Worm (Caenorhabditis elegans) whole organism, L1 larva: Measurements from ENCODE around the gene nduf-9.
A peak's percentile ranks its signal among the peaks of the same experiment; 100 is the strongest.

ENCODE experiments used
- C04F5.9 ChIP-seq: sonication (generic microtip); optimal IDR thresholded peaks from 2 replicates; lab custom pipeline; 2016; ENCODE audit warnings: missing genetic modification characterization, missing compliant biosample characterization
- C34B4.2 ChIP-seq: sonication (generic microtip); optimal IDR thresholded peaks from 2 replicates; lab custom pipeline; 2017; ENCODE audit warnings: mild to moderate bottlenecking, missing genetic modification characterization, missing compliant biosample characterization
- F16B12.6 ChIP-seq: fragments of 150-350 bp; optimal IDR thresholded peaks from 2 replicates; lab custom pipeline; 2014; ENCODE audit warnings: missing biosample characterization, missing genetic modification characterization
- aha-1 ChIP-seq: fragments of 150-350 bp; optimal IDR thresholded peaks from 2 replicates; lab custom pipeline; 2014; ENCODE audit warnings: missing biosample characterization, missing genetic modification characterization
- alr-1 ChIP-seq: fragments of 200-800 bp; sonication (Bioruptor generic); optimal IDR thresholded peaks from 2 replicates; lab custom pipeline; 2018; ENCODE audit warnings: borderline replicate concordance, mild to moderate bottlenecking, missing genetic modification characterization, missing compliant biosample characterization
- ama-1 ChIP-seq: fragments of 150-350 bp; optimal IDR thresholded peaks from 2 replicates; lab custom pipeline; 2014
- ceh-63 ChIP-seq: fragments of 200-800 bp; sonication (Bioruptor generic); optimal IDR thresholded peaks from 2 replicates; lab custom pipeline; 2018; ENCODE audit warnings: mild to moderate bottlenecking, missing genetic modification characterization, missing compliant biosample characterization
- ceh-8 ChIP-seq: fragments of 200-800 bp; sonication (Bioruptor generic); optimal IDR thresholded peaks from 2 replicates; lab custom pipeline; 2018; ENCODE audit warnings: mild to moderate bottlenecking, missing genetic modification characterization, moderate library complexity, missing compliant biosample characterization
- ces-1 ChIP-seq: fragments of 150-350 bp; optimal IDR thresholded peaks from 2 replicates; lab custom pipeline; 2014; ENCODE audit warnings: missing biosample characterization, missing genetic modification reagents, missing genetic modification characterization
- dpl-1 ChIP-seq, 3 experiments: fragments of 150-350 bp in 2 of 3; sonication (generic microtip) in 1 of 3; optimal IDR thresholded peaks; 2 replicates each; lab custom pipeline; 2014 to 2017; ENCODE audit warnings: missing biosample characterization in 3 of 3, missing genetic modification characterization in 3 of 3, missing genetic modification reagents in 3 of 3
- elt-2 ChIP-seq: sonication (generic microtip); optimal IDR thresholded peaks from 2 replicates; lab custom pipeline; 2016; ENCODE audit warnings: missing genetic modification characterization, mild to moderate bottlenecking, inconsistent platforms, missing compliant biosample characterization, missing genetic modification reagents
- elt-3 ChIP-seq, 6 experiments: fragments of 150-350 bp in 1 of 6; sonication (generic microtip); optimal IDR thresholded peaks; 2 replicates each; lab custom pipeline; 2017 to 2018; ENCODE audit warnings: missing biosample characterization in 6 of 6, missing genetic modification characterization in 6 of 6, inconsistent platforms in 1 of 6
- fkh-10 ChIP-seq: sonication (generic microtip); optimal IDR thresholded peaks from 2 replicates; lab custom pipeline; 2017; ENCODE audit warnings: missing biosample characterization, missing genetic modification reagents, missing genetic modification characterization
- fos-1 ChIP-seq: fragments of 150-350 bp; optimal IDR thresholded peaks from 2 replicates; lab custom pipeline; 2014; ENCODE audit warnings: missing biosample characterization, missing genetic modification characterization
- grh-1 ChIP-seq: fragments of 200-800 bp; sonication (Bioruptor generic); IDR thresholded peaks from 2 replicates; pipeline ENCODE4 v1.3.6; 2022; ENCODE audit warnings: missing genetic modification reagents, missing genetic modification characterization, missing compliant biosample characterization
- hlh-4 ChIP-seq: sonication (generic microtip); optimal IDR thresholded peaks from 2 replicates; lab custom pipeline; 2016; ENCODE audit warnings: mild to moderate bottlenecking, missing genetic modification characterization, missing compliant biosample characterization
- isw-1 ChIP-seq: fragments of 200-800 bp; sonication (Bioruptor generic); IDR thresholded peaks from 2 replicates; pipeline ENCODE4 v1.3.6; 2022; ENCODE audit warnings: missing genetic modification characterization, missing compliant biosample characterization
- jun-1 ChIP-seq: fragments of 150-350 bp; optimal IDR thresholded peaks from 2 replicates; lab custom pipeline; 2014; ENCODE audit warnings: missing biosample characterization, missing genetic modification reagents, missing genetic modification characterization
- lin-13 ChIP-seq: fragments of 150-350 bp; optimal IDR thresholded peaks from 2 replicates; lab custom pipeline; 2014; ENCODE audit warnings: missing biosample characterization, missing genetic modification reagents, missing genetic modification characterization
- lin-14 ChIP-seq: fragments of 200-800 bp; sonication (Bioruptor generic); optimal IDR thresholded peaks from 2 replicates; lab custom pipeline; 2018; ENCODE audit warnings: mild to moderate bottlenecking, missing genetic modification characterization, moderate library complexity, missing compliant biosample characterization
- lin-15B ChIP-seq: fragments of 150-350 bp; sonication (generic microtip); optimal IDR thresholded peaks from 3 replicates; lab custom pipeline; 2014; ENCODE audit warnings: missing biosample characterization, missing genetic modification characterization
- lsy-2 ChIP-seq, 2 experiments: fragments of 150-350 bp; optimal IDR thresholded peaks; 2 replicates each; lab custom pipeline; 2014; ENCODE audit warnings: missing biosample characterization in 2 of 2, missing genetic modification characterization in 2 of 2
- mdl-1 ChIP-seq, 2 experiments: fragments of 150-350 bp; optimal IDR thresholded peaks; 2 replicates each; lab custom pipeline; 2014 to 2017; ENCODE audit warnings: missing biosample characterization in 2 of 2, missing genetic modification characterization in 2 of 2, inconsistent platforms in 1 of 2
- nhr-11 ChIP-seq: fragments of 150-350 bp; optimal IDR thresholded peaks from 2 replicates; lab custom pipeline; 2014; ENCODE audit warnings: missing biosample characterization, missing genetic modification characterization
- nhr-19 ChIP-seq: fragments of 200-800 bp; sonication (Bioruptor generic); conservative IDR thresholded peaks from 2 replicates; pipeline ENCODE4 v1.3.6; 2022; ENCODE audit warnings: missing genetic modification characterization, missing compliant biosample characterization
- nhr-237 ChIP-seq: fragments of 150-350 bp; optimal IDR thresholded peaks from 2 replicates; lab custom pipeline; 2014; ENCODE audit warnings: missing biosample characterization, missing genetic modification characterization
- nhr-47 ChIP-seq: sonication (generic microtip); optimal IDR thresholded peaks from 2 replicates; lab custom pipeline; 2016; ENCODE audit warnings: mild to moderate bottlenecking, missing genetic modification characterization, moderate library complexity, missing compliant biosample characterization
- nhr-85 ChIP-seq: sonication (generic microtip); peaks from one replicate; lab custom pipeline; 2016; ENCODE audit warnings: missing genetic modification characterization, inconsistent platforms, missing compliant biosample characterization
- pqm-1 ChIP-seq: sonication (generic microtip); optimal IDR thresholded peaks from 3 replicates; lab custom pipeline; 2017; ENCODE audit warnings: missing biosample characterization, missing genetic modification characterization
- rnt-1 ChIP-seq: sonication (generic microtip); optimal IDR thresholded peaks from 2 replicates; lab custom pipeline; 2016; ENCODE audit warnings: mild to moderate bottlenecking, missing genetic modification characterization, moderate library complexity, missing compliant biosample characterization
- skn-1 ChIP-seq: fragments of 150-350 bp; optimal IDR thresholded peaks from 2 replicates; lab custom pipeline; 2014; ENCODE audit warnings: missing biosample characterization, missing genetic modification characterization
- snpc-4 ChIP-seq: fragments of 150-350 bp; optimal IDR thresholded peaks from 2 replicates; lab custom pipeline; 2014; ENCODE audit warnings: missing biosample characterization, missing genetic modification characterization
- snu-23 ChIP-seq: sonication (generic microtip); optimal IDR thresholded peaks from 2 replicates; lab custom pipeline; 2016; ENCODE audit warnings: missing genetic modification characterization, missing compliant biosample characterization
- sox-4 ChIP-seq: sonication (generic microtip); optimal IDR thresholded peaks from 2 replicates; lab custom pipeline; 2016; ENCODE audit warnings: missing genetic modification characterization, missing compliant biosample characterization
- sptf-1 ChIP-seq: fragments of 150-350 bp; optimal IDR thresholded peaks from 2 replicates; lab custom pipeline; 2014; ENCODE audit warnings: missing biosample characterization, missing genetic modification characterization
- swsn-7 ChIP-seq: sonication (generic microtip); optimal IDR thresholded peaks from 2 replicates; lab custom pipeline; 2016; ENCODE audit warnings: missing genetic modification characterization, missing compliant biosample characterization
- tbx-2 ChIP-seq: sonication (generic microtip); optimal IDR thresholded peaks from 2 replicates; lab custom pipeline; 2016; ENCODE audit warnings: missing genetic modification characterization, missing compliant biosample characterization
- unc-130 ChIP-seq: fragments of 150-350 bp; optimal IDR thresholded peaks from 2 replicates; lab custom pipeline; 2017; ENCODE audit warnings: missing biosample characterization, missing genetic modification characterization, inconsistent platforms
- vab-15 ChIP-seq: sonication (generic microtip); optimal IDR thresholded peaks from 2 replicates; lab custom pipeline; 2017; ENCODE audit warnings: missing genotype, mild to moderate bottlenecking, missing genetic modification characterization, missing compliant biosample characterization
- zag-1 ChIP-seq: fragments of 150-350 bp; optimal IDR thresholded peaks from 2 replicates; lab custom pipeline; 2014; ENCODE audit warnings: missing biosample characterization, missing genetic modification characterization
- ztf-11 ChIP-seq, 2 experiments: sonication (generic microtip); optimal IDR thresholded peaks; 2 replicates each; lab custom pipeline; 2016 to 2017; ENCODE audit warnings: missing genetic modification characterization in 2 of 2, missing biosample characterization in 1 of 2, missing compliant biosample characterization in 1 of 2

The nduf-9 gene

ce11 chrIII:3232650-3233152, 15.7 kb downstream of the nduf-9 start, which contains the start of gene Y53G8AL.1:
Gene Y53G8AL.1 (plus strand): TSS chrIII:3233102.
- TF ChIP-seq nhr-11 (tag; lab: Kevin White, UChicago) (no peak), elt-2 (tag; lab: Kevin White, UChicago) (no peak), hlh-4 (no peak), pqm-1 (tag; lab: Kevin White, UChicago) (no peak), snpc-4 (tag; lab: Kevin White, UChicago) (no peak), unc-130 (tag; lab: Kevin White, UChicago) (no peak), skn-1 (tag; lab: Kevin White, UChicago) (no peak), nhr-237 (tag; lab: Kevin White, UChicago) (no peak), jun-1 (tag; lab: Kevin White, UChicago) (no peak), ztf-11 (tag; optimal IDR thresholded peaks at IDR 0.05; lab: Kevin White, UChicago) (no peak), zag-1 (tag; lab: Kevin White, UChicago) (no peak), sptf-1 (tag; lab: Kevin White, UChicago) (no peak), F16B12.6 (tag; lab: Kevin White, UChicago) (no peak), snu-23 (GFP tag; lab: Kevin White, UChicago) (no peak), ceh-63 (GFP tag; lab: Kevin White, UChicago) (no peak)

DNA sequence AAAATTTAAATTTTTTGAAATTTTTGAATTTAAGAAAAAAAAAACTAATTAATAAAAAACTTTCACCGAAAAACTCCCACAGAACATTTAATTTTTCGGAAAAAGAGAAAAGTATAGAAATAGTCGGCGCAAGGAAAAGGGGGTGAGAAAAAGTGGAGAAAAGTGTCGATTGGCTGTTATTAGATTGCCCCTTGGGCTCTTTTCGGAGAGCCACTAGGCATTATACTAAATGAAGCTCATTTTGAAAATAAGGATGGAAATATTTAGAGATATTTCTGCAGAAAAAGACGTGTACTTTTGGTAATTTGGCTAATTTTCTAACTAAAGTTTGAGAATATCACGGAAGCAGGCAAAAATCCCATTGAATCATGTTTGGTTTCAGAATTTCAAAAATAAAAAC, 24.3 kb downstream of the nduf-9 start:
- no peak for TF ChIP-seq zag-1 (tag; lab: Kevin White, UChicago)
- no peak for TF ChIP-seq mdl-1 (tag; optimal IDR thresholded peaks at IDR 0.05; lab: Kevin White, UChicago)
- TF ChIP-seq nhr-47 = peak; percentile 17
- no peak for TF ChIP-seq fkh-10 (GFP tag; lab: Kevin White, UChicago)
- no peak for TF ChIP-seq alr-1
- TF ChIP-seq grh-1 (GFP tag; lab: Robert Waterston, UW) = no peak
- TF ChIP-seq aha-1 = no peak
- TF ChIP-seq lsy-2 (tag; optimal IDR thresholded peaks at IDR 0.05; lab: Kevin White, UChicago) = peak in 1 of 2 experiments; percentile 3
- no peak for TF ChIP-seq rnt-1 (tag; lab: Kevin White, UChicago)
- TF ChIP-seq C04F5.9 (tag; lab: Kevin White, UChicago) = no peak
- TF ChIP-seq elt-3 (tag; optimal IDR thresholded peaks at IDR 0.05; lab: Kevin White, UChicago) = no peak
- TF ChIP-seq tbx-2 (tag; lab: Kevin White, UChicago) = no peak
- TF ChIP-seq swsn-7 (tag; lab: Kevin White, UChicago) = no peak
- peak; percentile 18 for TF ChIP-seq nhr-85 (tag; lab: Kevin White, UChicago)
- TF ChIP-seq jun-1 (tag; lab: Kevin White, UChicago) = no peak
- no peak for TF ChIP-seq fos-1 (tag; lab: Kevin White, UChicago)
- peak; percentile 60 for TF ChIP-seq lin-14 (GFP tag; lab: Kevin White, UChicago)

ce11 chrIII:3222707-3223106, 25.7 kb downstream of the nduf-9 start:
- TF ChIP-seq ceh-63 (GFP tag; lab: Kevin White, UChicago) = no peak
- no peak for TF ChIP-seq nhr-85 (tag; lab: Kevin White, UChicago)
- no peak for TF ChIP-seq nhr-237 (tag; lab: Kevin White, UChicago)
- TF ChIP-seq ces-1 (GFP tag; lab: Kevin White, UChicago) = no peak
- TF ChIP-seq dpl-1 (GFP tag; optimal IDR thresholded peaks at IDR 0.05; lab: Kevin White, UChicago) = no peak
- no peak for TF ChIP-seq lin-13 (GFP tag; lab: Kevin White, UChicago)
- TF ChIP-seq C34B4.2 (tag; lab: Kevin White, UChicago) = no peak
- TF ChIP-seq skn-1 (tag; lab: Kevin White, UChicago) = no peak
- no peak for TF ChIP-seq ceh-8 (GFP tag; lab: Kevin White, UChicago)
- no peak for TF ChIP-seq sox-4 (tag; lab: Kevin White, UChicago)
- no peak for TF ChIP-seq ama-1 (lab: Kevin White, UChicago)
- TF ChIP-seq jun-1 (tag; lab: Kevin White, UChicago) = no peak
- TF ChIP-seq lin-15B (tag; lab: Kevin White, UChicago) = no peak
- TF ChIP-seq nhr-19 (GFP tag; lab: Robert Waterston, UW) = no peak
- no peak for TF ChIP-seq vab-15 (tag; lab: Kevin White, UChicago)
- TF ChIP-seq isw-1 (GFP tag; lab: Robert Waterston, UW) = no peak
